Worm (Caenorhabditis elegans) whole organism, L4/young adult: ENCODE data around the gene vab-9.

ENCODE experiments used
- dao-5 ChIP-seq: sonication (generic microtip); optimal IDR thresholded peaks from 2 replicates; lab custom pipeline; 2016; ENCODE audit warnings: missing genotype, missing genetic modification characterization, moderate library complexity, missing compliant biosample characterization
- him-1 ChIP-seq: sonication (generic microtip); optimal IDR thresholded peaks from 2 replicates; lab custom pipeline; 2016; ENCODE audit warnings: missing genotype, missing genetic modification reagents, missing genetic modification characterization, missing compliant biosample characterization

DNA sequence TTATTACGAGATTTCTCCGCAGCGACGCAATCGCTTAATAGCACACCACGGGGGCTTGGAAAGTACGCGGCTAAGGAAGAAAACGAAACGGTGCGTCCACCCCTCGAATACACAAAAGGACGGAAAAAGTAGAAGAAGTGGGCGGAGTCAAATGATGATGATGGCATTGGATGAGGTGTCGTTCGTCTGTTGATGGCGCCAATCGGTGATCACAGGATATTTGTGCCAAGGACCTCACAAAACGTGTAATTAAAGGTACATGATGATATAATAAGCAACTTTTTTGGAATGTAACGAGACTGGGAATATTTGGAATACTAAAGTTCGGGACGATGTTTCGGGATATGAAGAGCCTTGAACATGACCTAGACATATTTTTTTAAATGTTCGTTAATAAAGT, 3.1 kb downstream of the vab-9 start, which contains the start of gene cutl-12:
- TF ChIP-seq him-1 (tag; lab: Kevin White, UChicago) (no peak), dao-5 (no peak)
